Fruit fly (Drosophila melanogaster): ENCODE data around the gene fal.

The fal gene

DNA sequence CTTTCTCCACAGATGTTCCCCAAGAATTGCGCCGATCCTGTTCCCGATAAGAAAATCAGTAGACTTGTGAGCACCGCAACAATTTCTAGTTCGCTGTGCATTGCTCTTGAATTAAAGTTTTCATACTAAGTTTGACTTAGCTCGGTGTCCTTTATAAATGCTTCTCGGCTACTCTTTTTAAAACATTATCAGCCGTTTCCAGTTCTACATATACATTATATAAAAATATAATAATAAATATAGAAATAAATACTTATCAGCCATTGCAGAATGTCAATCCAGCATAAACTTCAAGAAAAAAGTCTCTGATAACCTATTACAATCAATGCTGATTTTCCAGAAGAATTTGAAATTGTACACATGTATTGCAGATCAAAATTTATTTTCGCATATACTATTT lies 23.8 kb upstream of the fal start, which contains the start of gene CG14088:
TSS of gene CG14088 (minus strand) at position 101 of the 400 bp plus-strand sequence.
- TF ChIP-seq h (optimal IDR thresholded peaks at IDR 0.05) (no peak), Sin3A (optimal IDR thresholded peaks at IDR 0.05) (no peak), ttk (optimal IDR thresholded peaks at IDR 0.05) (no peak), psq (optimal IDR thresholded peaks at IDR 0.05) (no peak), insv (optimal IDR thresholded peaks at IDR 0.05) (no peak), Myc (optimal IDR thresholded peaks at IDR 0.05) (no peak)

DNA sequence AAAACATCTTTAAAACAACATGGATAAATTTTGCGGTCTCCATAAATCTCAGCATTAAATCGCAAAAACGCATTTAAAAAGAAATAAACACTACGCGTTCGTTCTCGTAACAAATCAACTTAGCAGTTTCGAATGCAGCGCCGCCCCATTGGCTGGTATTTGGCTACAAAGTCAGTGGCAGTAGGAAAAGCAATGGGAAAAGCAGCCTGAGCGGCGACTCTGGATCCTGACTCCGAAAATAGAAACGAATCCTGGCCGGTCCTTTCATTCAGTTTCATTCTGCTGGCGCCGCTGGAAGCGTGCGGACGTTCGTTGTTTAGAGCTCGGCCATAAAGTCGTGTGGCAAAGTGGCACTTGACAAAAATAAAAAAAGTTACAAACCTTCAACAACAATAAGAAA lies 18.9 kb upstream of the fal start, which contains the start of gene CG14086:
TSS of gene CG14086 (plus strand) at position 301 of the 400 bp plus-strand sequence.
- no peak for TF ChIP-seq ttk (optimal IDR thresholded peaks at IDR 0.05)
- TF ChIP-seq Myc (optimal IDR thresholded peaks at IDR 0.05) = no peak
- no peak for TF ChIP-seq psq (optimal IDR thresholded peaks at IDR 0.05)
- TF ChIP-seq insv (optimal IDR thresholded peaks at IDR 0.05) = no peak
- TF ChIP-seq h (optimal IDR thresholded peaks at IDR 0.05) = no peak
- TF ChIP-seq Sin3A (optimal IDR thresholded peaks at IDR 0.05) = no peak

DNA sequence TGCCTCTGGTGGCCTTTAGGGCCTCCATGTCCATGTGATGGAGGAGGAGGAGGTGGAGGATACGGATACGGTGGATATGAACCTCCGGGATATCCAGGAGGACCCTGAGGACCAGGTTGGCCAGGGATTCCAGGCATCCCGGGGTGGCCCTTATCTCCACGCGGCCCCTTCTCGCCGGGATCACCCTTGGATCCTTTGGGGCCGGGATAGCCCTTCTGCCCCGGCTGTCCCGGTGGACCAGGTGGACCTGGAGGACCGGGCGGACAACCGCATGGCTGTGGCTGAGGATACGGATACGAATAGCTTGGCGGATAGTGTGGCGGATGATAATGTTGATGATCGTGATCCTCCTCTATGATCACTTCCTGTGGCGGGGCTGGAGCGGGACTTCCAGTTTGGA lies 14.1 kb upstream of the fal start:
- no peak for TF ChIP-seq h (optimal IDR thresholded peaks at IDR 0.05)
- TF ChIP-seq Sin3A (optimal IDR thresholded peaks at IDR 0.05) = no peak
- TF ChIP-seq Myc (optimal IDR thresholded peaks at IDR 0.05) = no peak

DNA sequence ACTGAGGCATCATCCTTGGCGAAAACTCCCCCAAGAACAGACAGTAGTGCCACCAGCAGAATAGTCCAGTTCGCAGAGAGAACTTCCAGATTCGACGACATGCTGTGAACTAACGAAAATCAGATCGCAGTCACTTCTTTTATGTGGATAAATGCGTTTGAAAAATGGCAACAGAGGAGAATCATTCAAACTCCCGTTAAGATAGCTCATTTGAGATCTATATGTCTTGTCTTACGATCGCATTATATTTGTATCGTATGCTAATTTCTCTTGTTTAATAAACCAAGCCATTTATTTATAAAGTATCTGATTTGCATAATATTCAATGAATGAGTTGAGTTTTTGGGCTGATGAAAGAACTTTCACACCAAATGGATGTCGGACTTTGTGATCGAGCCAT lies 13.7 kb upstream of the fal start, which contains the start of gene CG14089:
TSS of gene CG14089 (minus strand) at position 101 of the 400 bp plus-strand sequence.
- TF ChIP-seq Sin3A (optimal IDR thresholded peaks at IDR 0.05) (no peak), psq (optimal IDR thresholded peaks at IDR 0.05) (no peak), h (optimal IDR thresholded peaks at IDR 0.05) (no peak), insv (optimal IDR thresholded peaks at IDR 0.05) (no peak), Myc (optimal IDR thresholded peaks at IDR 0.05) (no peak), ttk (optimal IDR thresholded peaks at IDR 0.05) (no peak)

DNA sequence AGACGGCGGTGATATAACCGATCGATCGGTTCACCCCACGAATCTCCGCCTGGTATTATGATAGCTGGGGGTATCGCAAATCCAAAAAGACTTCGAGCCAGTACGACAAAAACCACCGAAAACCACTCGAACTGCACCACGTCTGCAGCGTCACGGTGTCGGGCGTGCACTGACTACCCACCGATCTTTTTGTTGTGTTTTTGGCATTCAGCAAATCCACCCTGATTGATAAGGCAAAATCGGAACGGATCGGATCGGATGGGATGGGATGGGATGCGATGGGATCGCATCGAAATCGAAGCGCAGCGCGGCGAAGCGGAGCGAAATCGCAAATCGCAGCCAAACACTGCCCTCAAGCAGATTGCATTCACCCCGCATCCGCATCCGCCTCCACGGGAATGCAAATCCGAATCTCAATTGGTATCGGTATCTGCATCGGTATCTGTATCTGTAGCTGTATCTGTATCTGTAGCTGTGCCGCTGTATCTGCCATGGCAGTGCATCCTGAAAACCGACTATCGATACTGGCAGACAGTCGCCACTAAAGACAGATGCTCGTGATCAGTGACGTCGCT lies 5.9 kb upstream of the fal start:
- TF ChIP-seq h (optimal IDR thresholded peaks at IDR 0.05) (no peak), psq (optimal IDR thresholded peaks at IDR 0.05) (no peak), Myc (optimal IDR thresholded peaks at IDR 0.05) (no peak), Sin3A (optimal IDR thresholded peaks at IDR 0.05) (no peak), insv (optimal IDR thresholded peaks at IDR 0.05) (no peak), ttk (optimal IDR thresholded peaks at IDR 0.05) (no peak)

DNA sequence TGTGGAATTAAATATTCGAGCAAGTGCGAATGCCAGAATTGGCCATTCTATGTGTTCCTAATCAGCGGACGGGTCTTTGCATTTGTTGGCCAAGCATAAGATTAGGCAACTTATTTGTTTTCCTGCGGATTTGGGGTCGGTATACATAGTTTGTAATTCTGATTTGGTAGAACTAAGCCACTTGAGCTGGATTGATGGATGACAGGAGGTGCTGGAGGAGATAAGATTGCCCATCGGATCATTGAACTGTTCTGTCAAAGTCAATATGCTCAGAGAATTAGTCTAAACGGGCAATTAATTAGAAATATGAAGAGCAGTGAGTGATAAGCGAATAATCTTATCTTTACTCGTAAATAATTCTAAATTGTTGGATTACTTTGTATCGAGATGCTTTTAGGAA lies 5.0 kb upstream of the fal start:
- TF ChIP-seq h (optimal IDR thresholded peaks at IDR 0.05) = no peak
- no peak for TF ChIP-seq ttk (optimal IDR thresholded peaks at IDR 0.05)
- TF ChIP-seq Sin3A (optimal IDR thresholded peaks at IDR 0.05) = no peak
- no peak for TF ChIP-seq insv (optimal IDR thresholded peaks at IDR 0.05)
- TF ChIP-seq Myc (optimal IDR thresholded peaks at IDR 0.05) = no peak

DNA sequence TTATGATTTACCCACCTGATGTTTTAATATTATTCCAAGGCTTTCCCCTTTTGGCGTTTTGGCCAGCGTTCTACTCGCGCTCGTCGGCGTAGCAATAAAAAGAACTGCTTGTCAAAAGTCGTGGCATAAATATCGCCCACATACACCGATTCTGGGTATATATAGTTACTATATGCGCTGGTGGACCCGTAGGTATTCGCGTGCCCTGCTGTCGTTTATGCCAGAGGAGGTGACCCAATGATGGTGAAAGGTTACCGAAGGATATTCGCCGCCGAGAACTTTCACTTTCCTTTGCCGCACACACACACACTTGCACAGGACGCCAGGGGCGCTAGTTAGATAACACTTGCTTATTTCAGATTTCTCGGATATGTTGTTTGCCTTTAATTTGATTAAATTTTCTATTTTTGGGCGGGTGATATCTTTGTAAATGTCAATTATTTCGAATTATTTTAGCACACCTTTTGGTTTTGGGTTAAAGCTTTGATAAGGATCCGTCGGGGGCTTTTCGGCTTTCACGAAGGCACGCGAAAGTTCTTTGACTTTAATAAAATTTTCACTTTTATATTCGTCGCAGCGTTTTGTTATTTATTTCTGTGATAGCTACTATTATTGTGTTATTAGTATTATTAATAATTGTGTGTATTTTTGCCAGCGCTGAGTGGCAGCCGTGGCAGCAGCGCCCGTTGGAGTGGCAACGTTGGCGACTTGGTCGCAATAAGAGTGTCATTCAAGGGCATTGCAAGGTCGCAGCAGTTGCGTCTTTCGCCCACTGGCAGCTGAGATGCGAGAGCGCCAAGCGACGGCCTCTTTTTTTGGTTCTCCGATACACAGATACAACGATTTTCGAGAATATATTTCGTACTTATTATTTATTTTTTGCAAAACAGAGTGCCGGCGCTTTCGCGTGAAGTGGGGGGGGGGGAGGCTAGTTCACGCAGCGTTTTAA lies 2.6 kb upstream of the fal start:
- TF ChIP-seq Myc (optimal IDR thresholded peaks at IDR 0.05) (no peak), ttk (optimal IDR thresholded peaks at IDR 0.05) (no peak), h (optimal IDR thresholded peaks at IDR 0.05) (no peak)

- TF ChIP-seq Sin3A (optimal IDR thresholded peaks at IDR 0.05) (no peak), h (optimal IDR thresholded peaks at IDR 0.05) (no peak), ttk (optimal IDR thresholded peaks at IDR 0.05) (no peak), psq (optimal IDR thresholded peaks at IDR 0.05) (no peak), insv (optimal IDR thresholded peaks at IDR 0.05) (no peak), Myc (optimal IDR thresholded peaks at IDR 0.05) (no peak)
Observed at dm6 chr3L:19292440-19293175, 1.8 kb upstream of the fal start, which contains the start of gene Gbs-76A. Gene Gbs-76A, minus strand, starts transcription at chr3L:19292766.

- TF ChIP-seq Sin3A (optimal IDR thresholded peaks at IDR 0.05) (no peak), Myc (optimal IDR thresholded peaks at IDR 0.05) (no peak), ttk (optimal IDR thresholded peaks at IDR 0.05) (no peak), psq (optimal IDR thresholded peaks at IDR 0.05) (no peak), h (optimal IDR thresholded peaks at IDR 0.05) (no peak), insv (optimal IDR thresholded peaks at IDR 0.05) (no peak)
Observed at dm6 chr3L:19293178-19293741, 1.1 kb upstream of the fal start.

dm6 chr3L:19294613-19295299 lies 392 bp downstream of the fal start:
- no peak for TF ChIP-seq Sin3A (optimal IDR thresholded peaks at IDR 0.05)
- TF ChIP-seq insv (optimal IDR thresholded peaks at IDR 0.05) = no peak
- no peak for TF ChIP-seq h (optimal IDR thresholded peaks at IDR 0.05)
- no peak for TF ChIP-seq ttk (optimal IDR thresholded peaks at IDR 0.05)
- no peak for TF ChIP-seq Myc (optimal IDR thresholded peaks at IDR 0.05)
- TF ChIP-seq psq (optimal IDR thresholded peaks at IDR 0.05) = no peak

dm6 chr3L:19314877-19315276 lies 20.5 kb downstream of the fal start:
- TF ChIP-seq psq (optimal IDR thresholded peaks at IDR 0.05) = no peak
- TF ChIP-seq Sin3A (optimal IDR thresholded peaks at IDR 0.05) = no peak
- TF ChIP-seq h (optimal IDR thresholded peaks at IDR 0.05) = no peak
- TF ChIP-seq insv (optimal IDR thresholded peaks at IDR 0.05) = no peak
- no peak for TF ChIP-seq ttk (optimal IDR thresholded peaks at IDR 0.05)
- no peak for TF ChIP-seq Myc (optimal IDR thresholded peaks at IDR 0.05)
